Worm (Caenorhabditis elegans) whole organism, midembryonic: ENCODE data around the gene F26G1.2.

Source experiments
- cog-1 ChIP-seq: sonication (generic microtip); optimal IDR thresholded peaks from 2 replicates; lab custom pipeline; 2016; ENCODE audit warnings: missing genetic modification characterization, missing compliant biosample characterization
- flt-1 ChIP-seq: fragments of 200-800 bp; sonication (Bioruptor generic); IDR thresholded peaks from 2 replicates; pipeline ENCODE4 v1.3.6; 2022; ENCODE audit warnings: missing genetic modification characterization, missing compliant biosample characterization
- klf-2 ChIP-seq: fragments of 200-800 bp; sonication (Bioruptor generic); conservative IDR thresholded peaks from 2 replicates; pipeline ENCODE4 v1.3.6; 2022; ENCODE audit warnings: missing genetic modification reagents, missing genetic modification characterization, missing compliant biosample characterization
- med-1 ChIP-seq: sonication (generic microtip); optimal IDR thresholded peaks from 2 replicates; lab custom pipeline; 2017; ENCODE audit warnings: missing genetic modification characterization, mild to moderate bottlenecking, missing compliant biosample characterization, antibody characterized with exemption, missing genetic modification reagents; ENCODE audit not compliant: insufficient read depth
- tab-1 ChIP-seq: fragments of 200-800 bp; sonication (Bioruptor generic); IDR thresholded peaks from 2 replicates; pipeline ENCODE4 v1.3.6; 2022; ENCODE audit warnings: missing genetic modification characterization, missing compliant biosample characterization
- ztf-29 ChIP-seq: fragments of 200-800 bp; sonication (Bioruptor generic); IDR thresholded peaks from 2 replicates; pipeline ENCODE4 v1.3.6; 2022; ENCODE audit warnings: missing genetic modification reagents, missing genetic modification characterization, missing compliant biosample characterization

DNA sequence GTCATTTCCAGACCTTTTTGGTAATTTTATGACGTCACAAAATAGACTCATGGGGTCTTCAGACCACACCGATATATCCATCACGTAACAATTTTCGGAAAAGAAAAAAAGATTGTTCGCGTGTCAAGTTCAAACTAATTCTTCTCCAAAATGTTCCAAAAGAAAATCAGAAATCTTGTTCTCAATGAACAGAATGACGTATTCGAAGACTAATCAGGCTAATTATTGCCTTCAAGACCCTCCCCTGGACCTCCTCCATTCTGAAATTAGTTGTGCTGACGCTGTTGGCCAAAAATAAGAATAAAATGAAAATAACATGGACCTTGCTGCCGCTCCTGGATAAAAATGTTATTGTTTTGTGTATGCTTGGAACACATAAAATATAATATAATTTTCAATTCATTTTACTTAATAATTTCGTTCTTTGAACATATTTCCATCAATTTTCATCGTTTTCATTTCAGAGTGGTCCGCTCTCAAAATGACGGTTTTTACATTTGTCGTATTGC lies 27.0 kb downstream of the F26G1.2 start, which contains the start of gene F26G1.15:
- TF ChIP-seq flt-1 (GFP tag; lab: Robert Waterston, UW): no peak
- no peak for TF ChIP-seq med-1
- TF ChIP-seq cog-1 (tag; lab: Kevin White, UChicago): no peak
- TF ChIP-seq klf-2: no peak
- no peak for TF ChIP-seq tab-1
- no peak for TF ChIP-seq ztf-29
